Worm (Caenorhabditis elegans) whole organism, L4 larva: ENCODE data around the gene klf-2.
"Not testable (repeated sequence)": the region's sequence is repeated elsewhere in the genome, so short reads cannot be mapped to it uniquely, and the experiment has no call there.

Experiments
- R02D3.7 ChIP-seq: fragments of 150-350 bp; sonication (generic microtip); optimal IDR thresholded peaks from 3 replicates; lab custom pipeline; 2014; ENCODE audit warnings: missing biosample characterization, missing genetic modification characterization
- ceh-62 ChIP-seq: sonication (generic microtip); optimal IDR thresholded peaks from 2 replicates; lab custom pipeline; 2017; ENCODE audit warnings: missing biosample characterization, missing genetic modification characterization
- unc-62 ChIP-seq, 3 experiments: fragments of 150-350 bp in 1 of 3; sonication (generic microtip); optimal IDR thresholded peaks in 2 of 3; peaks in 1 of 3; 1 replicate in 1 of 3; 2 replicates in 2 of 3; lab custom pipeline; 2014 to 2017; ENCODE audit warnings: missing biosample characterization in 3 of 3, missing genetic modification characterization in 3 of 3, missing genetic modification reagents in 3 of 3, missing genotype in 1 of 3

- TF ChIP-seq ceh-62 (tag; lab: Kevin White, UChicago); R02D3.7 (tag; lab: Kevin White, UChicago); unc-62 (GFP tag; optimal IDR thresholded peaks at IDR 0.05 in 1 of 2; lab: Kevin White, UChicago); unc-62 (tag; optimal IDR thresholded peaks at IDR 0.05; lab: Kevin White, UChicago): not testable (repeated sequence)
Measured at ce11 chrV:20698837-20699236, 13.4 kb downstream of the klf-2 start.
